Fruit fly (Drosophila melanogaster) whole organism, embryonic: ENCODE measurements around the gene CG31525.
A peak's percentile ranks its signal among the peaks of the same experiment; 100 is the strongest.

Experiments
- Atf-2 ChIP-seq: fragments of 200-800 bp; sonication (Bioruptor generic); optimal IDR thresholded peaks from 2 replicates; lab custom pipeline; 2016; ENCODE audit warnings: missing biosample characterization, missing genetic modification characterization
- Bgb ChIP-seq: fragments of 200-800 bp; sonication (Bioruptor generic); IDR thresholded peaks from 2 replicates; pipeline ENCODE4 v1.3.6; 2022; ENCODE audit warnings: missing biosample characterization, missing genetic modification characterization; ENCODE audit not compliant: partially characterized antibody
- CG1024 ChIP-seq: fragments of 200-800 bp; sonication (Bioruptor generic); IDR thresholded peaks from 2 replicates; pipeline ENCODE4 v1.3.6; 2022; ENCODE audit warnings: missing biosample characterization, missing genetic modification characterization
- CG11456 ChIP-seq: fragments of 200-800 bp; sonication (Bioruptor generic); IDR thresholded peaks from 3 replicates; pipeline ENCODE4 v1.3.6; 2022; ENCODE audit warnings: missing biosample characterization, missing genetic modification characterization
- CG12391 ChIP-seq: fragments of 200-800 bp; sonication (Bioruptor generic); optimal IDR thresholded peaks from 3 replicates; lab custom pipeline; 2018; ENCODE audit warnings: missing biosample characterization, mild to moderate bottlenecking, missing genetic modification characterization, moderate library complexity
- CG15011 ChIP-seq: fragments of 200-800 bp; sonication (Bioruptor generic); optimal IDR thresholded peaks from 3 replicates; lab custom pipeline; 2018; ENCODE audit warnings: missing biosample characterization, mild to moderate bottlenecking, missing genetic modification characterization
- CG1603 ChIP-seq: fragments of 200-800 bp; sonication (Bioruptor generic); optimal IDR thresholded peaks from 2 replicates; lab custom pipeline; 2019; ENCODE audit warnings: missing biosample characterization, mild to moderate bottlenecking, missing genetic modification characterization, moderate library complexity
- CG16779 ChIP-seq: fragments of 200-800 bp; sonication (Bioruptor generic); IDR thresholded peaks from 2 replicates; pipeline ENCODE4 v1.3.6; 2022; ENCODE audit warnings: missing biosample characterization, missing genetic modification characterization
- CG16863 ChIP-seq: fragments of 200-800 bp; sonication (Bioruptor generic); optimal IDR thresholded peaks from 3 replicates; lab custom pipeline; 2016; ENCODE audit warnings: missing biosample characterization, missing genetic modification characterization
- CG17802 ChIP-seq: fragments of 200-800 bp; sonication (Bioruptor generic); optimal IDR thresholded peaks from 2 replicates; lab custom pipeline; 2018; ENCODE audit warnings: missing biosample characterization, mild to moderate bottlenecking, missing genetic modification characterization, moderate library complexity
- CG2120 ChIP-seq: fragments of 200-800 bp; sonication (Bioruptor generic); optimal IDR thresholded peaks from 3 replicates; lab custom pipeline; 2016; ENCODE audit warnings: missing biosample characterization, missing genetic modification characterization
- CG2199 ChIP-seq: fragments of 200-800 bp; sonication (Bioruptor generic); IDR thresholded peaks from 3 replicates; pipeline ENCODE4 v1.3.6; 2022; ENCODE audit warnings: missing biosample characterization, missing genetic modification characterization
- CG3065 ChIP-seq: fragments of 200-800 bp; sonication (Bioruptor generic); optimal IDR thresholded peaks from 2 replicates; lab custom pipeline; 2016; ENCODE audit warnings: missing biosample characterization, missing genetic modification characterization
- CG32772 ChIP-seq: fragments of 200-800 bp; sonication (Bioruptor generic); IDR thresholded peaks from 2 replicates; pipeline ENCODE4 v1.3.6; 2022; ENCODE audit warnings: missing biosample characterization, missing genetic modification characterization
- CG3838 ChIP-seq: fragments of 200-800 bp; sonication (Bioruptor generic); optimal IDR thresholded peaks from 3 replicates; lab custom pipeline; 2016; ENCODE audit warnings: missing biosample characterization, missing genetic modification characterization
- CG5180 ChIP-seq: fragments of 200-800 bp; sonication (Bioruptor generic); optimal IDR thresholded peaks from 3 replicates; lab custom pipeline; 2017; ENCODE audit warnings: missing biosample characterization, missing genetic modification characterization, mild to moderate bottlenecking, moderate library complexity, missing genetic modification reagents
- CG6813 ChIP-seq: fragments of 200-800 bp; sonication (Bioruptor generic); optimal IDR thresholded peaks from 2 replicates; lab custom pipeline; 2017; ENCODE audit warnings: missing biosample characterization, missing genetic modification characterization, mild to moderate bottlenecking, moderate library complexity, missing genetic modification reagents
- CG7357 ChIP-seq: fragments of 200-800 bp; sonication (Bioruptor generic); IDR thresholded peaks from 3 replicates; pipeline ENCODE4 v1.3.6; 2022; ENCODE audit warnings: missing biosample characterization, missing genetic modification characterization
- CTCF ChIP-seq: fragments of 200-800 bp; sonication (Bioruptor generic); optimal IDR thresholded peaks from 2 replicates; lab custom pipeline; 2017; ENCODE audit warnings: missing biosample characterization, mild to moderate bottlenecking, missing genetic modification characterization, moderate library complexity
- Dbx ChIP-seq: fragments of 200-800 bp; sonication (Bioruptor generic); IDR thresholded peaks from 3 replicates; pipeline ENCODE4 v1.3.6; 2022; ENCODE audit warnings: missing biosample characterization, missing genetic modification characterization
- Dfd ChIP-seq, 2 experiments: fragments of >200 bp; optimal IDR thresholded peaks; 2 replicates each; lab custom pipeline; 2017; ENCODE audit warnings: missing biosample characterization in 2 of 2, missing genetic modification characterization in 2 of 2
- E2f2 ChIP-seq: fragments of 200-800 bp; sonication (Bioruptor generic); IDR thresholded peaks from 2 replicates; pipeline ENCODE4 v1.3.6; 2022; ENCODE audit warnings: missing biosample characterization, missing genetic modification characterization
- Ets65A ChIP-seq: fragments of 200-800 bp; sonication (Bioruptor generic); peaks from one replicate; lab custom pipeline; 2016; ENCODE audit warnings: missing biosample characterization, missing genetic modification characterization
- Fer2 ChIP-seq: fragments of 200-800 bp; sonication (Bioruptor generic); optimal IDR thresholded peaks from 2 replicates; lab custom pipeline; 2018; ENCODE audit warnings: missing biosample characterization, mild to moderate bottlenecking, missing genetic modification characterization, moderate library complexity
- Hmx ChIP-seq: fragments of 200-800 bp; sonication (Bioruptor generic); optimal IDR thresholded peaks from 2 replicates; lab custom pipeline; 2016; ENCODE audit warnings: missing biosample characterization, missing genetic modification characterization
- Mes4 ChIP-seq: fragments of 200-800 bp; sonication (Bioruptor generic); optimal IDR thresholded peaks from 2 replicates; lab custom pipeline; 2016; ENCODE audit warnings: missing biosample characterization, missing genetic modification characterization
- NC2β ChIP-seq: fragments of 200-800 bp; sonication (Bioruptor generic); optimal IDR thresholded peaks from 2 replicates; lab custom pipeline; 2016; ENCODE audit warnings: missing biosample characterization, missing genetic modification characterization
- NK7.1 ChIP-seq: fragments of 200-800 bp; sonication (Bioruptor generic); optimal IDR thresholded peaks from 3 replicates; lab custom pipeline; 2016; ENCODE audit warnings: missing biosample characterization, missing genetic modification characterization
- Oaz ChIP-seq: fragments of 200-800 bp; sonication (Bioruptor generic); IDR thresholded peaks from 2 replicates; pipeline ENCODE4 v1.3.6; 2022; ENCODE audit warnings: missing biosample characterization, missing genetic modification characterization
- Six4 ChIP-seq: fragments of 200-800 bp; sonication (Bioruptor generic); optimal IDR thresholded peaks from 2 replicates; lab custom pipeline; 2016; ENCODE audit warnings: missing biosample characterization, missing genetic modification characterization
- Spps ChIP-seq: fragments of 200-800 bp; sonication (Bioruptor generic); optimal IDR thresholded peaks from 2 replicates; lab custom pipeline; 2018; ENCODE audit warnings: missing biosample characterization, mild to moderate bottlenecking, missing genetic modification characterization
- Sry-β ChIP-seq: fragments of 200-800 bp; sonication (Bioruptor generic); optimal IDR thresholded peaks from 2 replicates; lab custom pipeline; 2018; ENCODE audit warnings: missing biosample characterization, mild to moderate bottlenecking, missing genetic modification characterization, moderate library complexity
- Vsx1 ChIP-seq: fragments of 200-800 bp; sonication (Bioruptor generic); optimal IDR thresholded peaks from 2 replicates; lab custom pipeline; 2017; ENCODE audit warnings: missing biosample characterization, mild to moderate bottlenecking, missing genetic modification characterization, missing genetic modification reagents
- ac ChIP-seq: fragments of 200-800 bp; sonication (Bioruptor generic); optimal IDR thresholded peaks from 3 replicates; lab custom pipeline; 2017; ENCODE audit warnings: missing biosample characterization, mild to moderate bottlenecking, missing genetic modification characterization
- ash1 ChIP-seq: fragments of 200-800 bp; sonication (Bioruptor generic); optimal IDR thresholded peaks from 2 replicates; lab custom pipeline; 2018; ENCODE audit warnings: missing biosample characterization, mild to moderate bottlenecking, missing genetic modification characterization
- cg ChIP-seq: fragments of 200-800 bp; sonication (Bioruptor generic); optimal IDR thresholded peaks from 3 replicates; lab custom pipeline; 2019; ENCODE audit warnings: missing biosample characterization, mild to moderate bottlenecking, missing genetic modification characterization, moderate library complexity
- chif ChIP-seq, 2 experiments: fragments of 200-800 bp; sonication (Bioruptor generic); optimal IDR thresholded peaks; 3 replicates each; lab custom pipeline; 2016; ENCODE audit warnings: missing biosample characterization in 2 of 2, missing genetic modification characterization in 2 of 2
- esg ChIP-seq: fragments of 200-800 bp; sonication (Bioruptor generic); conservative IDR thresholded peaks from 2 replicates; pipeline ENCODE4 v1.3.6; 2022; ENCODE audit warnings: missing biosample characterization, missing genetic modification characterization
- ftz-f1 ChIP-seq: fragments of 200-800 bp; sonication (Bioruptor generic); optimal IDR thresholded peaks from 2 replicates; lab custom pipeline; 2016; ENCODE audit warnings: missing biosample characterization, missing genetic modification characterization
- fu2 ChIP-seq: fragments of 200-800 bp; sonication (Bioruptor generic); optimal IDR thresholded peaks from 2 replicates; lab custom pipeline; 2016; ENCODE audit warnings: missing biosample characterization, missing genetic modification characterization
- gsb ChIP-seq: fragments of 200-800 bp; sonication (Bioruptor generic); IDR thresholded peaks from 2 replicates; pipeline ENCODE4 v1.3.6; 2022; ENCODE audit warnings: missing biosample characterization, missing genetic modification characterization
- gt ChIP-seq: fragments of 200-800 bp; sonication (Bioruptor generic); IDR thresholded peaks from 2 replicates; pipeline ENCODE4 v1.3.6; 2022; ENCODE audit warnings: missing biosample characterization, missing genetic modification characterization
- h ChIP-seq: fragments of >200 bp; optimal IDR thresholded peaks from 2 replicates; lab custom pipeline; 2017
- peb ChIP-seq: fragments of 200-800 bp; sonication (Bioruptor generic); IDR thresholded peaks from 2 replicates; pipeline ENCODE4 v1.3.6; 2022; ENCODE audit warnings: missing biosample characterization, missing genetic modification characterization
- ro ChIP-seq: fragments of 200-800 bp; sonication (Bioruptor generic); IDR thresholded peaks from 2 replicates; pipeline ENCODE4 v1.3.6; 2022; ENCODE audit warnings: missing biosample characterization, missing genetic modification characterization
- schlank ChIP-seq: fragments of 200-800 bp; sonication (Bioruptor generic); optimal IDR thresholded peaks from 2 replicates; lab custom pipeline; 2018; ENCODE audit warnings: missing biosample characterization, mild to moderate bottlenecking, missing genetic modification characterization
- shn ChIP-seq: fragments of 200-800 bp; sonication (Bioruptor generic); optimal IDR thresholded peaks from 3 replicates; lab custom pipeline; 2016; ENCODE audit warnings: missing biosample characterization, missing genetic modification characterization
- slou ChIP-seq: fragments of 200-800 bp; sonication (Bioruptor generic); optimal IDR thresholded peaks from 3 replicates; lab custom pipeline; 2016; ENCODE audit warnings: missing biosample characterization, missing genetic modification characterization
- wdn ChIP-seq: fragments of 200-800 bp; sonication (Bioruptor generic); IDR thresholded peaks from 2 replicates; pipeline ENCODE4 v1.3.6; 2022; ENCODE audit warnings: missing biosample characterization, missing genetic modification characterization
- yki ChIP-seq: fragments of >200 bp; optimal IDR thresholded peaks from 3 replicates; lab custom pipeline; 2018
- zfh1 ChIP-seq: fragments of 200-800 bp; sonication (Bioruptor generic); IDR thresholded peaks from 3 replicates; pipeline ENCODE4 v1.3.6; 2022; ENCODE audit warnings: missing biosample characterization, missing genetic modification characterization

CG31525 gene

DNA sequence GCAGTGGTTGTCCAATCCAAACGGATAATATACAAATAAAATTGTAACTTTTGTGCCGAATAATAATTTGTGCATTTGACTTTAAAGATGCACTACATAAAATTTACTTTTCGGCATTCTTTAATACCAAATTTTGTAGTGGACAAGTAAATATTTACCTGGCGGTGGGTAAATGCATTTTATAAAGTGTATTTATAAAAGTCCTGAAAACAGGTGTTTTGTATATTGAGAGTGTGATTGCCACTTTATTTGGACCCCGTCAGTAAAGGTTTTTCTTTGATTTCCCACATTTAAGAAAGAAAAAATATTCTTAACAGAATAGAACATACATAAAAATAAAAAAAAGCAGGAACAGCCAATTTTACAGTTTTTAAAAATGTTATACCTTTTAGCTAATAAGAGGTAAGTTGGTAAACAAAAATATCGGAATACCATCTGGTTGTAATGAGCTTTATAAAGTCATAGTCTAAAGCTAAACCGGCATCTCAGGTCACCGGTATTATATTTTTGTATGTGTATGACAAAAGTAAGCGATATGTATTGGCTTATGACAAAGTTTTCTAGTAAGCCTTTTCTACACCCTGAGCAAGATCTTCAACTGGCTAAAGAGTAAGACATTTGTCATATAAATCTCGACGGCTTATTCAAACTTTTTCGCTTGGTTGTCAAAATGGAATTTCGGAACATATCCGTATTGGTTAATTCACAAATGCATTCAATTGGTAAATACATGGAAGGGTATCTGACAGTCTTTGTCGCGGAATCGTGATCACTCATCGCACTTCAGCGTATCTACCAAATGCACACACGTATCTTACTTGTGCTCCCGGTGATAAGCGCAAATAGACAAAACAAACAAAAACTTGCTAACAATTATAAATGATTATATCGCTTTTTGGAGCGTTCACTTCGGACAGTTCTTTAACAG lies 31.9 kb upstream of the CG31525 start (continued):
- TF ChIP-seq CTCF (GFP tag; lab: Kevin White, UChicago) (peak; percentile 37), fu2 (GFP tag; lab: Kevin White, UChicago) (peak; percentile 86), CG1024 (GFP tag; lab: Robert Waterston, UW) (peak; percentile 67; the same call in 1 of the 2 replicates), gt (GFP tag; lab: Robert Waterston, UW) (peak; percentile 70), Dbx (GFP tag; lab: Robert Waterston, UW) (peak; percentile 89), Spps (tag; lab: Kevin White, UChicago) (peak; percentile 41), Sry-β (GFP tag; lab: Kevin White, UChicago) (peak; percentile 70), h (lab: Kevin White, UChicago) (no peak), CG32772 (GFP tag; lab: Robert Waterston, UW) (peak; percentile 86), NK7.1 (GFP tag; lab: Kevin White, UChicago) (peak; percentile 75), cg (GFP tag; lab: Kevin White, UChicago) (peak; percentile 56), Ets65A (GFP tag; lab: Kevin White, UChicago) (peak; percentile 99), CG6813 (GFP tag; lab: Kevin White, UChicago) (peak; percentile 78), slou (GFP tag; lab: Kevin White, UChicago) (peak; percentile 34), Dfd (GFP tag; optimal IDR thresholded peaks at IDR 0.05; lab: Kevin White, UChicago) (no peak), Vsx1 (peak; percentile 9), ro (GFP tag; lab: Robert Waterston, UW) (peak; percentile 74), E2f2 (GFP tag; lab: Robert Waterston, UW) (peak; percentile 56), shn (peak; percentile 69), CG5180 (peak; percentile 79), CG3838 (GFP tag; lab: Kevin White, UChicago) (peak; percentile 7), CG2199 (peak; percentile 91; the same call in 2 of the 3 replicates), yki (lab: Kevin White, UChicago) (no peak), Bgb (GFP tag; lab: Robert Waterston, UW) (no peak), CG1603 (peak; percentile 96), esg (GFP tag; lab: Robert Waterston, UW) (peak; percentile 86), gsb (GFP tag; lab: Robert Waterston, UW) (peak; percentile 71), ash1 (GFP tag; lab: Kevin White, UChicago) (peak; percentile 4), CG17802 (tag; lab: Kevin White, UChicago) (peak; percentile 60), CG7357 (GFP tag; lab: Robert Waterston, UW) (peak; percentile 79), Fer2 (peak; percentile 30), CG3065 (peak; percentile 57), Mes4 (GFP tag; lab: Kevin White, UChicago) (peak; percentile 81), CG12391 (tag; lab: Kevin White, UChicago) (peak; percentile 88), chif (GFP tag; optimal IDR thresholded peaks at IDR 0.05; lab: Kevin White, UChicago) (peak; percentile 84), CG2120 (GFP tag; lab: Kevin White, UChicago) (peak; percentile 93), zfh1 (GFP tag; lab: Robert Waterston, UW) (peak; percentile 87), peb (GFP tag; lab: Robert Waterston, UW) (no peak; the same call in 1 of the 2 replicates), ftz-f1 (GFP tag; lab: Kevin White, UChicago) (no peak), CG15011 (GFP tag; lab: Kevin White, UChicago) (peak; percentile 81), Atf-2 (GFP tag; lab: Kevin White, UChicago) (peak; percentile 79), schlank (peak; percentile 82), Six4 (GFP tag; lab: Kevin White, UChicago) (peak; percentile 79), CG16779 (GFP tag; lab: Robert Waterston, UW) (peak; percentile 28; the same call in 1 of the 2 replicates), NC2β (GFP tag; lab: Kevin White, UChicago) (peak; percentile 70), Hmx (GFP tag; lab: Kevin White, UChicago) (peak; percentile 18), wdn (GFP tag; lab: Robert Waterston, UW) (peak; percentile 75), Oaz (GFP tag; lab: Robert Waterston, UW) (no peak; the same call in 1 of the 2 replicates), CG16863 (GFP tag; lab: Kevin White, UChicago) (peak; percentile 78), ac (GFP tag; lab: Kevin White, UChicago) (no peak), CG11456 (GFP tag; lab: Robert Waterston, UW) (peak; percentile 91)
